Worm (Caenorhabditis elegans): Measurements from ENCODE around the gene clec-143.

The clec-143 gene

ce11 chrII:10450335-10450734 lies 19.8 kb downstream of the clec-143 start (continued):
- no peak for TF ChIP-seq daf-16 (GFP tag; optimal IDR thresholded peaks at IDR 0.05)
- peak; percentile 8 for TF ChIP-seq daf-16 (tag; optimal IDR thresholded peaks at IDR 0.05)
- TF ChIP-seq zag-1 (tag; optimal IDR thresholded peaks at IDR 0.05) = no peak
- no peak for TF ChIP-seq F26F4.8 (GFP tag; conservative IDR thresholded peaks at IDR 0.05)
- TF ChIP-seq nhr-11 (tag; optimal IDR thresholded peaks at IDR 0.05) = peak; percentile 44
- no peak for TF ChIP-seq dmd-9 (GFP tag; IDR thresholded peaks at IDR 0.05)
- TF ChIP-seq mep-1 (tag; optimal IDR thresholded peaks at IDR 0.05) = peak; percentile 68
- no peak for TF ChIP-seq egl-27 (tag; optimal IDR thresholded peaks at IDR 0.05)
- TF ChIP-seq mdt-29 (GFP tag; IDR thresholded peaks at IDR 0.05) = no peak
- peak; percentile 72 for TF ChIP-seq lin-38 (GFP tag; IDR thresholded peaks at IDR 0.05)
- peak; percentile 47; the same call in 1 of the 2 replicates for TF ChIP-seq zfp-3 (GFP tag; conservative IDR thresholded peaks at IDR 0.05)
- TF ChIP-seq nhr-42 (GFP tag; IDR thresholded peaks at IDR 0.05) = no peak
- TF ChIP-seq unc-130 (GFP tag; optimal IDR thresholded peaks at IDR 0.05) = no peak
- TF ChIP-seq aha-1 (tag) = peak; percentile 64
- no peak for TF ChIP-seq Y5F2A.4 (GFP tag; optimal IDR thresholded peaks at IDR 0.05)
- TF ChIP-seq mes-2 (tag; optimal IDR thresholded peaks at IDR 0.05; ENCODE audit: poor library complexity, severe bottlenecking) = peak; percentile 14
- TF ChIP-seq attf-4 (tag; optimal IDR thresholded peaks at IDR 0.05) = no peak
- no peak for TF ChIP-seq nhr-10 (tag; optimal IDR thresholded peaks at IDR 0.05)
- TF ChIP-seq Y105C5A.15 (GFP tag; IDR thresholded peaks at IDR 0.05) = no peak
- TF ChIP-seq saeg-2 (GFP tag; IDR thresholded peaks at IDR 0.05) = no peak
- TF ChIP-seq sdz-12 (GFP tag; optimal IDR thresholded peaks at IDR 0.05) = peak; percentile 72
- peak in 1 of 2 experiments; percentile 31 for TF ChIP-seq lsy-2 (tag; optimal IDR thresholded peaks at IDR 0.05)
- no peak for TF ChIP-seq F37D6.2 (tag; optimal IDR thresholded peaks at IDR 0.05)
- peak; percentile 12 for TF ChIP-seq nhr-25 (tag; optimal IDR thresholded peaks at IDR 0.05; ENCODE audit: borderline replicate concordance, insufficient read depth)
- TF ChIP-seq ceh-20 (GFP tag; IDR thresholded peaks at IDR 0.05) = no peak
- TF ChIP-seq dve-1 (tag; optimal IDR thresholded peaks at IDR 0.05; ENCODE audit: insufficient read depth) = peak; percentile 27
- TF ChIP-seq php-3 (GFP tag; IDR thresholded peaks at IDR 0.05) = no peak
- TF ChIP-seq lir-3 (tag; optimal IDR thresholded peaks at IDR 0.05) = no peak
- no peak for TF ChIP-seq madf-9 (GFP tag; conservative IDR thresholded peaks at IDR 0.05)
- TF ChIP-seq D1046.2 (GFP tag; IDR thresholded peaks at IDR 0.05) = no peak
- no peak for TF ChIP-seq ZK546.5 (tag; optimal IDR thresholded peaks at IDR 0.05)
- no peak for TF ChIP-seq set-16 (GFP tag; IDR thresholded peaks at IDR 0.05)

ce11 chrII:10449707-10450106 lies 20.4 kb downstream of the clec-143 start, which contains the start of gene lin-56:
TSS of gene lin-56 (plus strand) at chrII:10450007.
- TF ChIP-seq tag-97 (GFP tag; IDR thresholded peaks at IDR 0.05) = no peak
- TF ChIP-seq aha-1 (tag) = peak; percentile 54

- no peak for TF ChIP-seq lin-39 (tag; optimal IDR thresholded peaks at IDR 0.05)
- no peak for TF ChIP-seq snpc-4 (tag; optimal IDR thresholded peaks at IDR 0.05)
- TF ChIP-seq aly-2 (tag; optimal IDR thresholded peaks at IDR 0.05) = no peak
- TF ChIP-seq pha-4 (GFP tag; IDR thresholded peaks at IDR 0.05) = peak; percentile 6; the same call in 1 of the 2 replicates
- TF ChIP-seq pha-4 (tag; optimal IDR thresholded peaks at IDR 0.05) = no peak
- TF ChIP-seq ZK337.2 (GFP tag; IDR thresholded peaks at IDR 0.05) = no peak
- peak; percentile 57 for TF ChIP-seq gei-8 (GFP tag; optimal IDR thresholded peaks at IDR 0.05)
- no peak for TF ChIP-seq daf-19 (GFP tag; conservative IDR thresholded peaks at IDR 0.05)
- TF ChIP-seq T20F7.1 (GFP tag; optimal IDR thresholded peaks at IDR 0.05) = peak; percentile 58
- no peak for TF ChIP-seq ZK546.5 (tag; optimal IDR thresholded peaks at IDR 0.05)
- TF ChIP-seq ztf-7 (tag; optimal IDR thresholded peaks at IDR 0.05) = no peak
- 0 out of 2 replicates have a peak, but pooled peaks have one; percentile 34 for TF ChIP-seq dmd-8 (GFP tag; IDR thresholded peaks at IDR 0.05)
- no peak for TF ChIP-seq spr-3 (GFP tag; optimal IDR thresholded peaks at IDR 0.05)
- TF ChIP-seq zip-2 (tag; optimal IDR thresholded peaks at IDR 0.05) = no peak
- TF ChIP-seq fkh-10 (GFP tag; optimal IDR thresholded peaks at IDR 0.05) = no peak
- TF ChIP-seq daf-16 (GFP tag; optimal IDR thresholded peaks at IDR 0.05) = peak in 1 of 2 experiments; percentile 28
- TF ChIP-seq daf-16 (tag; optimal IDR thresholded peaks at IDR 0.05) = peak; percentile 61
- TF ChIP-seq nhr-41 (GFP tag; IDR thresholded peaks at IDR 0.05) = peak; percentile 25; the same call in 1 of the 2 replicates
Observed at ce11 chrII:10447348-10448316, 22.5 kb downstream of the clec-143 start, which contains the start of gene ZK673.2. TSS of gene ZK673.2 (plus strand) at chrII:10448266.
